Fruit fly (Drosophila melanogaster): ENCODE results near the gene jvl.

The jvl gene

DNA sequence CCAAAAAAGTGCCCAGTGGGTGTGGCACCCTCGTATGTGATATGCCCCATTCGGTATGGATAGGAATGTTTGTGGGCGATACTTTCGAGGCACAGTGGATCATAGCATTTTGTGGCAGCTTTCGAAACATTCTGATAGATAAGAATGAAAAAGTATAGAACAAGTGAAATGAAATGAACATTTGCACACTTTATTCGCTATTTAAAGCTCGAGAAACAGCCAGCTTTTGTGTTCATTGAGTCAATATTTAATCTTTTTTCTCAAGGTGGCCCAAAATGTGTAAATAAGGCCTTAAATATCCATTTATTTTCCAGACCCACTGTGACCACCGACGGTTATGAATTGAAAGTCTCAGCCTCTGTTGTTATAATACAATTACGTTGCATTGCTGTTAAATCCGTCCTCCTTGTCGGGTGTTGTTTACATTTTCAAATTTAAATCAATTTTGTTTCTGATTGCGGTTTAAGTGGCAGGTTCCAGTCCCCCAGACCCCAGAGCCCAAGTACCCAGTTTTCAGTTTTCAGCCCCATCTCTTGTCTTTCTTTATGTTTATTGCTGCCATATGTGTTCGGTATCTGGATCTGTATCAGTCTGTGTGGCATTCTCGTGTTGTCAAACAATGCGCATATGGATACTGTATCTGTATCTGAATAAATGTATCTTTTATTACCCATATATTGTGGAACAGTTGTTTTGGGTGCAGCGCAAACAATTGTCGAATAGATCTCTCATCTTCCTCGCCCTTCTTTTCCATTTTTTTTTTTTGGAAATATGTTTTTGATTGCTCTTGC is 3.2 kb downstream of the jvl start (continued):
- TF ChIP-seq bigmax (GFP tag; optimal IDR thresholded peaks at IDR 0.05): no peak
- TF ChIP-seq CG34376 (GFP tag; optimal IDR thresholded peaks at IDR 0.05): no peak
- no peak for TF ChIP-seq cas (GFP tag; IDR thresholded peaks at IDR 0.05)
- no peak for TF ChIP-seq kay (GFP tag; optimal IDR thresholded peaks at IDR 0.05)
- TF ChIP-seq Fer2 (tag; optimal IDR thresholded peaks at IDR 0.05): no peak
- TF ChIP-seq CG33213 (GFP tag; optimal IDR thresholded peaks at IDR 0.05): no peak
- TF ChIP-seq psq (GFP tag; optimal IDR thresholded peaks at IDR 0.05): no peak
- no peak for TF ChIP-seq ftz-f1 (GFP tag; optimal IDR thresholded peaks at IDR 0.05)
- peak; percentile 57 for TF ChIP-seq Blimp-1 (GFP tag; optimal IDR thresholded peaks at IDR 0.05)
- no peak for TF ChIP-seq jumu (GFP tag; optimal IDR thresholded peaks at IDR 0.05)
- no peak for TF ChIP-seq Dp (GFP tag; optimal IDR thresholded peaks at IDR 0.05)
- TF ChIP-seq Abd-B (GFP tag; optimal IDR thresholded peaks at IDR 0.05): peak; percentile 11
- TF ChIP-seq gro (GFP tag; optimal IDR thresholded peaks at IDR 0.05): no peak
- TF ChIP-seq CG32772 (GFP tag; IDR thresholded peaks at IDR 0.05): no peak
- no peak for TF ChIP-seq Jarid2 (GFP tag; optimal IDR thresholded peaks at IDR 0.05)
- TF ChIP-seq cwo (GFP tag; optimal IDR thresholded peaks at IDR 0.05): no peak
- TF ChIP-seq caup (GFP tag; optimal IDR thresholded peaks at IDR 0.05; ENCODE audit: severe bottlenecking): no peak
- TF ChIP-seq Dip3 (GFP tag; optimal IDR thresholded peaks at IDR 0.05): no peak
- no peak for TF ChIP-seq CG33557 (GFP tag; optimal IDR thresholded peaks at IDR 0.05)
- no peak for TF ChIP-seq inv (GFP tag; IDR thresholded peaks at IDR 0.05; ENCODE audit: partially characterized antibody)
- no peak for TF ChIP-seq CG7987 (GFP tag; optimal IDR thresholded peaks at IDR 0.05)
- TF ChIP-seq CG15601 (tag; optimal IDR thresholded peaks at IDR 0.05): no peak
- no peak for TF ChIP-seq kah (GFP tag; optimal IDR thresholded peaks at IDR 0.05)
- TF ChIP-seq pan (optimal IDR thresholded peaks at IDR 0.05): no peak
- TF ChIP-seq pan (GFP tag; optimal IDR thresholded peaks at IDR 0.05 in 1 of 2, IDR thresholded peaks at IDR 0.05 in 1 of 2): no peak
- TF ChIP-seq Eip74EF (GFP tag; optimal IDR thresholded peaks at IDR 0.05): peak in 1 of 2 experiments; percentile 0
- no peak for TF ChIP-seq CG17829 (tag; optimal IDR thresholded peaks at IDR 0.05)
- no peak for TF ChIP-seq CG5245 (GFP tag; optimal IDR thresholded peaks at IDR 0.05)
- TF ChIP-seq chif (GFP tag; optimal IDR thresholded peaks at IDR 0.05): no peak
- no peak for TF ChIP-seq lab (GFP tag; optimal IDR thresholded peaks at IDR 0.05)
- TF ChIP-seq CG17568 (GFP tag; optimal IDR thresholded peaks at IDR 0.05): peak; percentile 16
- TF ChIP-seq Deaf1 (tag; optimal IDR thresholded peaks at IDR 0.05): no peak
- TF ChIP-seq fd102C (GFP tag; optimal IDR thresholded peaks at IDR 0.05): no peak
- no peak for TF ChIP-seq Sry-β (GFP tag; optimal IDR thresholded peaks at IDR 0.05)
- peak; percentile 23 for TF ChIP-seq Ssrp (tag; optimal IDR thresholded peaks at IDR 0.05)
- TF ChIP-seq CG4424 (GFP tag; optimal IDR thresholded peaks at IDR 0.05): no peak
- TF ChIP-seq dpn (GFP tag; optimal IDR thresholded peaks at IDR 0.05): peak in 1 of 2 experiments; percentile 11
- peak; percentile 60 for TF ChIP-seq Ets65A (GFP tag)
- TF ChIP-seq CG1647 (GFP tag; optimal IDR thresholded peaks at IDR 0.05): no peak
- TF ChIP-seq NC2β (GFP tag; optimal IDR thresholded peaks at IDR 0.05): no peak
- no peak for TF ChIP-seq CkIIα-i1 (GFP tag; IDR thresholded peaks at IDR 0.05)
- no peak for TF ChIP-seq klu (GFP tag; IDR thresholded peaks at IDR 0.05)
- TF ChIP-seq sd (tag; optimal IDR thresholded peaks at IDR 0.05): peak; percentile 43
- no peak for TF ChIP-seq CG13624 (GFP tag; optimal IDR thresholded peaks at IDR 0.05)
- no peak for TF ChIP-seq Scr (GFP tag; IDR thresholded peaks at IDR 0.05; ENCODE audit: partially characterized antibody)
- TF ChIP-seq sens (GFP tag): peak; percentile 84
- TF ChIP-seq CG18764 (GFP tag; optimal IDR thresholded peaks at IDR 0.05): no peak
- TF ChIP-seq CG1602 (GFP tag; optimal IDR thresholded peaks at IDR 0.05): no peak
- TF ChIP-seq row (GFP tag; IDR thresholded peaks at IDR 0.05): no peak

Data from whole organism, embryonic.